Worm (Caenorhabditis elegans): Measurements from ENCODE around the gene ceh-75.

ce11 chrV:9958231-9958630, 37.1 kb downstream of the ceh-75 start, which contains the start of gene anmt-3:
- TF ChIP-seq pag-3 (tag; optimal IDR thresholded peaks at IDR 0.05; ENCODE audit: borderline replicate concordance, insufficient read depth) (no peak), pqm-1 (tag; optimal IDR thresholded peaks at IDR 0.05) (no peak), snpc-4 (tag; optimal IDR thresholded peaks at IDR 0.05) (no peak), ceh-82 (tag; optimal IDR thresholded peaks at IDR 0.05) (no peak), ama-1 (optimal IDR thresholded peaks at IDR 0.05) (no peak)

Measured in whole organism, L1 larva.